Worm (Caenorhabditis elegans): Measurements from ENCODE around the gene C14B1.2.

The C14B1.2 gene

DNA sequence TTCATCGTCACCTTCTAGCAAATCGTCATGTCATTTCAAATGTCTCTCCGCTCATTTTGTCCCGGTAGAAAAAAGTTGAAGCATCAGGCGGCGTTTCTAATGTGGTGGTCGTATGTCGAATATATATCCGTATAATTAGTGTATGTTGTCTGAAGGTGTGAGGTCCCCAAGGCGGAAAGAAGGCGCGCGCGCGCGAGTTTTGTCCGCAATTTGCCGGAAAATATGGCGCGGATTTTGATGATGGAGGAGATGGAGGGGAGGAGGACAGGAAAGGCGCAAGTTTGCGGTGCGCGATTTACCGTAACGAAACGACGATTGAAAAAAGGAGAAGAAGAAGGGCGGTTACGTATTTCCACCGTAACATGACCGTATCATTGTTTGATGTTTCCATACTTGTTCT lies 40.0 kb downstream of the C14B1.2 start:
- TF ChIP-seq Y79H2A.3 (GFP tag; conservative IDR thresholded peaks at IDR 0.05) = no peak
- peak; percentile 37; the same call in 1 of the 2 replicates for TF ChIP-seq madf-8 (GFP tag; conservative IDR thresholded peaks at IDR 0.05)
- no peak for TF ChIP-seq F52B5.7 (tag; optimal IDR thresholded peaks at IDR 0.05)
- peak; percentile 74 for TF ChIP-seq madf-6 (GFP tag; IDR thresholded peaks at IDR 0.05)
- TF ChIP-seq efl-1 (GFP tag; optimal IDR thresholded peaks at IDR 0.05) = peak; percentile 50
- peak; percentile 58; the same call in 1 of the 2 replicates for TF ChIP-seq zfh-2 (GFP tag; conservative IDR thresholded peaks at IDR 0.05)
- TF ChIP-seq B0035.1 (tag; optimal IDR thresholded peaks at IDR 0.05) = no peak
- 0 out of 2 replicates have a peak, but pooled peaks have one; percentile 17 for TF ChIP-seq egrh-3 (GFP tag; IDR thresholded peaks at IDR 0.05)

ce11 chrIII:3743367-3743766 lies 41.3 kb downstream of the C14B1.2 start:
- TF ChIP-seq lir-1 (GFP tag; conservative IDR thresholded peaks at IDR 0.05) = no peak
- no peak for TF ChIP-seq ztf-26 (tag; optimal IDR thresholded peaks at IDR 0.05)
- no peak for TF ChIP-seq F10E7.11 (tag; optimal IDR thresholded peaks at IDR 0.05)
- no peak for TF ChIP-seq unc-62 (GFP tag; optimal IDR thresholded peaks at IDR 0.05)
- no peak for TF ChIP-seq him-1 (tag; optimal IDR thresholded peaks at IDR 0.05)
- no peak for TF ChIP-seq madf-8 (GFP tag; conservative IDR thresholded peaks at IDR 0.05)
- TF ChIP-seq attf-3 (GFP tag; conservative IDR thresholded peaks at IDR 0.05) = no peak
- TF ChIP-seq ceh-40 (GFP tag; IDR thresholded peaks at IDR 0.05) = no peak
- TF ChIP-seq ceh-58 (GFP tag; IDR thresholded peaks at IDR 0.05) = no peak
- TF ChIP-seq ceh-91 (GFP tag; IDR thresholded peaks at IDR 0.05) = no peak
- no peak for TF ChIP-seq Y53F4B.3 (GFP tag; IDR thresholded peaks at IDR 0.05)
- no peak for TF ChIP-seq fkh-3 (tag; optimal IDR thresholded peaks at IDR 0.05)
- no peak for TF ChIP-seq F37B4.10 (GFP tag; IDR thresholded peaks at IDR 0.05)
- TF ChIP-seq lsy-27 (tag; optimal IDR thresholded peaks at IDR 0.05; ENCODE audit: borderline replicate concordance, insufficient read depth) = no peak
- TF ChIP-seq die-1 (tag; optimal IDR thresholded peaks at IDR 0.05) = no peak
- TF ChIP-seq tlf-1 (GFP tag; optimal IDR thresholded peaks at IDR 0.05) = no peak
- no peak for TF ChIP-seq chd-7 (tag; optimal IDR thresholded peaks at IDR 0.05)
- TF ChIP-seq akir-1 (GFP tag; optimal IDR thresholded peaks at IDR 0.05) = no peak

DNA sequence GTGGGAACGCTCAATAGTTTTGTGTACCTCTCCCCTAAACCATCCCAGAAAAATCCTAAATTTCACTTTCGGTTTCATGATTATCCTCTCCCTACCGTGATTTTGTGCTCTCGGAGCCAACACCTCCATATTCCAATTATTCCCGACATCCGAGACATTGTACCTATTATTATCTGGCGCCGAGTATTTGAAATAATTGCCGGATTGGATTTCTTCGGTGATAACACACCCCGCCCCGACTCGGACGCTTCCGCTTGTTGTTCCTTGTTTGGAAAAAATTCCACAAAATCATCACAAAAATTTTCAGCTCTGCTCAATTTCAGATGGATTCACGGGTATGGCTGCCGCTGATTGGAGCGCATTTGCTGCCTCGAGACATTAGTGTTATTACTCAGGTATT lies 43.1 kb downstream of the C14B1.2 start, which contains the start of gene lin-48:
Gene lin-48, plus strand, starts transcription at position 301 of the 400 bp plus-strand sequence.
- TF ChIP-seq ekl-4 (GFP tag; IDR thresholded peaks at IDR 0.05) (no peak), let-607 (tag; optimal IDR thresholded peaks at IDR 0.05) (no peak), lsl-1 (GFP tag; optimal IDR thresholded peaks at IDR 0.05) (no peak), lag-1 (GFP tag; IDR thresholded peaks at IDR 0.05) (no peak), F37B4.10 (GFP tag; IDR thresholded peaks at IDR 0.05) (no peak), sdz-38 (tag; optimal IDR thresholded peaks at IDR 0.05) (no peak), nfya-1 (tag; optimal IDR thresholded peaks at IDR 0.05; ENCODE audit: borderline replicate concordance, insufficient read depth) (no peak), ceh-100 (GFP tag; IDR thresholded peaks at IDR 0.05) (no peak), F55B11.4 (tag; optimal IDR thresholded peaks at IDR 0.05; ENCODE audit: borderline replicate concordance, insufficient read depth) (no peak), him-1 (tag; optimal IDR thresholded peaks at IDR 0.05) (no peak)

All from whole organism, young adult.